Worm (Caenorhabditis elegans): Measurements from ENCODE around the gene top-2.

- TF ChIP-seq lin-38 (GFP tag; IDR thresholded peaks at IDR 0.05) (peak; percentile 93), aly-2 (tag; optimal IDR thresholded peaks at IDR 0.05) (no peak)
These were observed at the start of gene top-2, which contains the start of gene npp-3 for ce11 chrII:11874674-11875198.

Data from whole organism, L4 larva.